Worm (Caenorhabditis elegans): ENCODE data around the gene F32D8.3.

DNA sequence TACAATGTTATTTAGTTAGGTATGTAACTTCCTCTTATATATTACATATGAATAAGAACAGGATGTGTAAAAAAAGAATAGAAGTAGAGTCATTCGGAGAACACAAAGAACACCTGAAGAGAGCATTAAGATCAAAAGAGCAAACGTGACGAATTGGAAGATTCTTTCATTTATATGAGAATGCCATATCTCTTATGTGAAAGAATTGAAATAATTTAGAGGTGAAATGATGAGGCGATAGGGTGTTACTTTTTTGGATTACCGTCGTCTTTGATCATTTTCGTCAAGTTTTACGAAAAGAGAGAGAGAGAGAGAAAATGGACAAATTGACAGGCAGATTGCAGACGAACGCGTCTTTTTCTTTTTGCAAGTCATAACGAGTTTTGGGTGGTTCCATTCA is 10.1 kb upstream of the F32D8.3 start:
- TF ChIP-seq W03F9.2 (tag; optimal IDR thresholded peaks at IDR 0.05) (no peak), him-1 (tag; optimal IDR thresholded peaks at IDR 0.05) (no peak)
